Worm (Caenorhabditis elegans): ENCODE results near the gene F23A7.4.

Gene F23A7.4

DNA sequence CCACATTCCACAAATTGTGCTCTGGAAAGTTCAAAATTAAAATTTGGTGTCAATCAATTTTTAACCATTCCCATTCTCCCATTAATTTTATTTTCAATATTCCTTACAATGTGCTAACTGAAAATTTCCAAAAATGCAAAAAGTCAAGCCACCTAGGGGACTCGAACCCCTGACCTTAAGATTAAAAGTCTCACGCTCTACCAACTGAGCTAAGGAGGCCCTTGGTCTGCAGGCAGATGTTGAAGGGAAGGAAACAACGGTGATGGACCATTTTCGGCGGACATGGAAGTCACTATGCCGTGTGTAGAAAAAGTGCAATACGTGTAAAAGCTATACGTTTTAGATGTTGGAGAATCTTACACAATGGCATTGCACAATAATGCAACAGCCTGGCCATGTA, 5.3 kb downstream of the F23A7.4 start (continued):
- TF ChIP-seq nhr-77 (tag; optimal IDR thresholded peaks at IDR 0.05) (no peak), snpc-1.2 (GFP tag; IDR thresholded peaks at IDR 0.05) (peak; percentile 54; the same call in 1 of the 2 replicates), egl-43 (GFP tag; IDR thresholded peaks at IDR 0.05) (0 out of 2 replicates have a peak, but pooled peaks have one; percentile 34), gei-8 (GFP tag; optimal IDR thresholded peaks at IDR 0.05) (no peak), mxl-2 (GFP tag; conservative IDR thresholded peaks at IDR 0.05) (no peak), tag-97 (GFP tag; IDR thresholded peaks at IDR 0.05) (no peak), zfp-3 (GFP tag; conservative IDR thresholded peaks at IDR 0.05) (no peak), vab-7 (GFP tag; IDR thresholded peaks at IDR 0.05) (0 out of 2 replicates have a peak, but pooled peaks have one; percentile 36), F26F4.8 (GFP tag; conservative IDR thresholded peaks at IDR 0.05) (0 out of 2 replicates have a peak, but pooled peaks have one; percentile 57), F49E8.2 (tag; optimal IDR thresholded peaks at IDR 0.05; ENCODE audit: borderline replicate concordance) (no peak), mep-1 (tag; optimal IDR thresholded peaks at IDR 0.05) (no peak), jun-1 (tag; optimal IDR thresholded peaks at IDR 0.05) (no peak), aha-1 (tag) (no peak), tra-1 (GFP tag; IDR thresholded peaks at IDR 0.05) (peak; percentile 15; the same call in 1 of the 2 replicates), set-16 (GFP tag; IDR thresholded peaks at IDR 0.05) (no peak), lin-15B (tag; optimal IDR thresholded peaks at IDR 0.05) (no peak), mdt-29 (GFP tag; IDR thresholded peaks at IDR 0.05) (no peak), sdz-12 (GFP tag; optimal IDR thresholded peaks at IDR 0.05) (no peak), ZK337.2 (GFP tag; IDR thresholded peaks at IDR 0.05) (no peak), lin-29 (GFP tag; IDR thresholded peaks at IDR 0.05) (no peak)

DNA sequence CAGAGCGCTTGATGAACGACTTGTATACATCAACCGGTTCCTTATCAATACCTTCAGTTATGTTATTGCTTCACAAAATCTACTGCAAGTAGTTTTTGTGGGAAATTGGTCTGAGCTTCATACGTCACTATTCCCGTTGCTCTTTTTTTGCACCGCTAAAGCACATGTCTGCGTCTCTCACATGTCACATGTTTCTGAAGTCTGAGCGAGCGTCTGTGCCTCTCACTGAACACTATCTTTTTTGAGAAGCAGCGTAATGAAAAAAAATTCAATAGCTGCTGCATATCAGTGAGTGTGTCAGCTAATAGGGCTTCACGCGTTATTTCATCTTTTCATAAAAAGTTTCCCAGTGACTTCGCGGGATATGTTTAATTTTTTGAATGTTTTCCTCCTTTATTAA, 5.9 kb downstream of the F23A7.4 start:
- no peak for TF ChIP-seq ama-1 (optimal IDR thresholded peaks at IDR 0.05)
- no peak for TF ChIP-seq ceh-20 (GFP tag; IDR thresholded peaks at IDR 0.05)
- no peak for TF ChIP-seq spr-1 (tag; optimal IDR thresholded peaks at IDR 0.05)
- TF ChIP-seq ceh-62 (tag; optimal IDR thresholded peaks at IDR 0.05) = no peak
- TF ChIP-seq gei-8 (GFP tag; optimal IDR thresholded peaks at IDR 0.05) = no peak
- no peak for TF ChIP-seq ces-1 (GFP tag; optimal IDR thresholded peaks at IDR 0.05)
- no peak for TF ChIP-seq mxl-2 (GFP tag; conservative IDR thresholded peaks at IDR 0.05)
- TF ChIP-seq nhr-42 (GFP tag; IDR thresholded peaks at IDR 0.05) = no peak
- peak; percentile 48; the same call in 1 of the 2 replicates for TF ChIP-seq hmg-1.1 (GFP tag; IDR thresholded peaks at IDR 0.05)
- TF ChIP-seq Y5F2A.4 (GFP tag; optimal IDR thresholded peaks at IDR 0.05) = no peak
- TF ChIP-seq madf-5 (GFP tag; IDR thresholded peaks at IDR 0.05) = no peak
- no peak for TF ChIP-seq ceh-44 (GFP tag; IDR thresholded peaks at IDR 0.05)
- no peak for TF ChIP-seq nhr-102 (tag; optimal IDR thresholded peaks at IDR 0.05)
- no peak for TF ChIP-seq ceh-32 (tag; optimal IDR thresholded peaks at IDR 0.05; ENCODE audit: poor library complexity)
- TF ChIP-seq Y75B8A.6 (GFP tag; IDR thresholded peaks at IDR 0.05) = no peak
- no peak for TF ChIP-seq nhr-76 (tag; optimal IDR thresholded peaks at IDR 0.05)
- TF ChIP-seq Y105C5A.15 (GFP tag; IDR thresholded peaks at IDR 0.05) = no peak
- no peak for TF ChIP-seq lin-29 (GFP tag; IDR thresholded peaks at IDR 0.05)
- TF ChIP-seq ZK337.2 (GFP tag; IDR thresholded peaks at IDR 0.05) = no peak
- TF ChIP-seq skn-1 (tag; optimal IDR thresholded peaks at IDR 0.05) = no peak
- TF ChIP-seq daf-16 (GFP tag; optimal IDR thresholded peaks at IDR 0.05) = no peak
- TF ChIP-seq daf-16 (tag; optimal IDR thresholded peaks at IDR 0.05) = peak; percentile 23
- TF ChIP-seq nhr-237 (tag; optimal IDR thresholded peaks at IDR 0.05) = no peak
- TF ChIP-seq ztf-7 (tag; optimal IDR thresholded peaks at IDR 0.05) = no peak
- TF ChIP-seq unc-130 (GFP tag; optimal IDR thresholded peaks at IDR 0.05) = no peak
- no peak for TF ChIP-seq F37D6.2 (tag; optimal IDR thresholded peaks at IDR 0.05)
- TF ChIP-seq unc-39 (tag; optimal IDR thresholded peaks at IDR 0.05) = no peak
- no peak for TF ChIP-seq zag-1 (tag; optimal IDR thresholded peaks at IDR 0.05)
- no peak for TF ChIP-seq nhr-48 (tag; optimal IDR thresholded peaks at IDR 0.05)
- peak; percentile 3 for TF ChIP-seq nhr-11 (tag; optimal IDR thresholded peaks at IDR 0.05)
- no peak for TF ChIP-seq nhr-111 (GFP tag; optimal IDR thresholded peaks at IDR 0.05)
- no peak for TF ChIP-seq mdt-29 (GFP tag; IDR thresholded peaks at IDR 0.05)
- TF ChIP-seq aha-1 (tag) = no peak
- TF ChIP-seq unc-62 (GFP tag; optimal IDR thresholded peaks at IDR 0.05 in 1 of 2) = no peak
- TF ChIP-seq unc-62 (tag; optimal IDR thresholded peaks at IDR 0.05) = no peak
- no peak for TF ChIP-seq sdz-12 (GFP tag; optimal IDR thresholded peaks at IDR 0.05)
- TF ChIP-seq saeg-2 (GFP tag; IDR thresholded peaks at IDR 0.05) = no peak
- no peak for TF ChIP-seq attf-4 (tag; optimal IDR thresholded peaks at IDR 0.05)
- peak; percentile 37 for TF ChIP-seq hlh-11 (tag; optimal IDR thresholded peaks at IDR 0.05)

Data from whole organism, L4 larva.